Fruit fly (Drosophila melanogaster) S2 (cell line): ENCODE measurements around the gene wwk.

Experiments
- CG8478 ChIP-seq: fragments of >200 bp; optimal IDR thresholded peaks from 2 replicates; lab custom pipeline; 2018
- CTCF ChIP-seq, 2 experiments: fragments of >200 bp; optimal IDR thresholded peaks; 2 replicates each; lab custom pipeline; 2018

Gene wwk

dm6 chr2L:15060580-15061005 lies 14.0 kb upstream of the wwk start, which contains the start of gene TfIIS:
Gene TfIIS (minus strand): TSS chr2L:15060757.
- TF ChIP-seq CTCF (optimal IDR thresholded peaks at IDR 0.05; lab: Kevin White, UChicago) (peak; percentile 83 to 84), CG8478 (lab: Kevin White, UChicago) (no peak)

- no peak for TF ChIP-seq CTCF (optimal IDR thresholded peaks at IDR 0.05; lab: Kevin White, UChicago)
- no peak for TF ChIP-seq CG8478 (lab: Kevin White, UChicago)
These were observed 13.2 kb upstream of the wwk start, which contains the start of the genes solo and vas for dm6 chr2L:15061368-15061767. Gene solo (plus strand): TSS chr2L:15061656. Gene vas (plus strand): TSS chr2L:15061656.

dm6 chr2L:15062095-15062494 lies 12.5 kb upstream of the wwk start:
- TF ChIP-seq CTCF (optimal IDR thresholded peaks at IDR 0.05; lab: Kevin White, UChicago) (no peak), CG8478 (lab: Kevin White, UChicago) (no peak)

- TF ChIP-seq CTCF (optimal IDR thresholded peaks at IDR 0.05; lab: Kevin White, UChicago) (no peak), CG8478 (lab: Kevin White, UChicago) (no peak)
These were observed 8.9 kb upstream of the wwk start for dm6 chr2L:15065663-15066062.

dm6 chr2L:15066141-15066540 lies 8.4 kb upstream of the wwk start:
- TF ChIP-seq CTCF (optimal IDR thresholded peaks at IDR 0.05; lab: Kevin White, UChicago), result no peak
- TF ChIP-seq CG8478 (lab: Kevin White, UChicago), result no peak

- TF ChIP-seq CG8478 (lab: Kevin White, UChicago) (no peak), CTCF (optimal IDR thresholded peaks at IDR 0.05; lab: Kevin White, UChicago) (peak in 1 of 2 experiments; percentile 23)
These were observed 6.7 kb upstream of the wwk start for dm6 chr2L:15067832-15068231.

- no peak for TF ChIP-seq CTCF (optimal IDR thresholded peaks at IDR 0.05; lab: Kevin White, UChicago)
- TF ChIP-seq CG8478 (lab: Kevin White, UChicago), result no peak
These were observed 4.4 kb upstream of the wwk start, which contains the start of gene vig for dm6 chr2L:15070216-15070615. Gene vig (minus strand): TSS chr2L:15070316.

- TF ChIP-seq CG8478 (lab: Kevin White, UChicago) (no peak), CTCF (optimal IDR thresholded peaks at IDR 0.05; lab: Kevin White, UChicago) (no peak)
These were observed 31.5 kb downstream of the wwk start for dm6 chr2L:15106100-15106499.

- TF ChIP-seq CG8478 (lab: Kevin White, UChicago), result no peak
These were observed 32.7 kb downstream of the wwk start for dm6 chr2L:15107238-15107637.

- TF ChIP-seq CTCF (optimal IDR thresholded peaks at IDR 0.05; lab: Kevin White, UChicago) (no peak), CG8478 (lab: Kevin White, UChicago) (no peak)
These were observed 34.6 kb downstream of the wwk start, which contains the start of gene CG15269 for dm6 chr2L:15109145-15109544. Gene CG15269 (plus strand): TSS chr2L:15109405.

- no peak for TF ChIP-seq CG8478 (lab: Kevin White, UChicago)
- TF ChIP-seq CTCF (optimal IDR thresholded peaks at IDR 0.05; lab: Kevin White, UChicago), result no peak
These were observed 36.7 kb downstream of the wwk start for dm6 chr2L:15111276-15111675.

dm6 chr2L:15113234-15113916 lies 38.8 kb downstream of the wwk start, which contains the start of gene stc:
Gene stc (plus strand): TSS chr2L:15113480.
- TF ChIP-seq CG8478 (lab: Kevin White, UChicago), result no peak
- peak; percentile 94 to 96 for TF ChIP-seq CTCF (optimal IDR thresholded peaks at IDR 0.05; lab: Kevin White, UChicago)

- TF ChIP-seq CG8478 (lab: Kevin White, UChicago) (no peak), CTCF (optimal IDR thresholded peaks at IDR 0.05; lab: Kevin White, UChicago) (no peak)
These were observed 43.4 kb downstream of the wwk start for dm6 chr2L:15117995-15118394.

- TF ChIP-seq CG8478 (lab: Kevin White, UChicago), result no peak
- no peak for TF ChIP-seq CTCF (optimal IDR thresholded peaks at IDR 0.05; lab: Kevin White, UChicago)
These were observed 43.9 kb downstream of the wwk start for dm6 chr2L:15118507-15118906.
